Worm (Caenorhabditis elegans): ENCODE measurements around the gene sor-1.

Gene sor-1

DNA sequence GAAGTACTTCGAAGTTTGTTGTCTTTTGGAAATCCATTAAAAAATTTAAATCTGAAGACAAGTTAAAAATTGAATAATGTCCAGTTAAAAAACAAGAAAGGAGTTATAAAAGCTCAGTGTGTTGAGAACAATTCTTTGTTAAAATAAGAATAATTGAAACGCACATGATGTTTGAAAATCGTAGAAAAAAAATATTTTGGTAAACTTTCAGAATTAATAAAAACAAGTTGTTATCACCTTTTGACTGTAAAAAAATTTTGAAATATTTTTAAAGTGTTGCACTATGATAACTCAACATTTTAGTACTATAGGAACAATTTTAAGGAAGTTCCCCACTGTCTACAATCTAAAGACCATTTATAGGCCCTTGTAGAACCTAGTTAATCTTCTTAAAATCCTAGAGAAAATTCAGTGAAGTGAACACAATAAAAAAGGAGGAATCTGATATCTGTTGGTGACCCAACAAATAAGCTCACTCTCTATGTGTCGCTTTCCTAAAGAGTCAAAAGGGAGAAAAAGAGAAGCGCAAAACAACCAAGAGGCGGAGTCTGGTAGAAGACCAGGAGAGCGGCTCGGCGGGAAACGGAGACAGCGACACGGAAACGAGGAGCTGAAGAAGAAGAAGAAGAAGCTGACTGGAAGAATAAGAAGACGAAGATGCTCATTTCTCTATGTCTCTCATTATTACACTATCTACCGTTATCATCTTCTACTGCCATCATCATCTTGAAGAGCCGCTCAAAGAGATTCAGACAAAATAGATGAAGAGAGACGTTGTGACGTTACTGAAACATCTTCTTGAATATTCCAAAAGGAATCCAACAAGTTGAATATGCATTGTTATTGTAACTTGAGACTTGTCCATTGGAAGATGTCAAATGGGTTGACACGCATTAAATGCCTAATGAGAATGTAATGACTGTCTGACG is 23.3 kb upstream of the sor-1 start, which contains the start of gene ZK353.10:
TSS of gene ZK353.10 (minus strand) at position 51 of the 929 bp plus-strand sequence.
- no peak for TF ChIP-seq ceh-39 (tag; optimal IDR thresholded peaks at IDR 0.05)
- TF ChIP-seq hlh-1 (tag; optimal IDR thresholded peaks at IDR 0.05), result no peak
- TF ChIP-seq nhr-76 (tag; optimal IDR thresholded peaks at IDR 0.05), result no peak
- no peak for TF ChIP-seq unc-39 (tag; optimal IDR thresholded peaks at IDR 0.05)
- TF ChIP-seq sem-2 (GFP tag; optimal IDR thresholded peaks at IDR 0.05), result no peak

DNA sequence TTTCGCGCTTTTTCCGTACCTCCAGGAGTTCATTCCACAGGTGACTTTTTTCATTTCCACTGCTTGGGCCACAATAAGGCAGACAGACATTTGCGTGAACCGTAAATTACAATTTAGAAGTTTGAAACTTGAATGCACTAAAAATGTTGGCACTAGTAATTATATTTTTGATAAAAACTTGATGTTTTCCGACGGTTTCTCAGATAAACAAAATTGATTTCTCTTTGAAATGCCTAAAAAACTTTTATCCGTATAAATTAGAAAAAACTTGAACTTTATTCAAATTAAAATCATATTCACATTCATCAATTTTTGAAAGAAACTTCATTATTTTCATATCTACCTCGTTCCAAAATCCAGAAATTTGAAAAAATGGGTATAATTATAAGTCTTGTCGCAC is 22.3 kb upstream of the sor-1 start, which contains the start of gene ZK353.3:
TSS of gene ZK353.3 (plus strand) at position 301 of the 400 bp plus-strand sequence.
- no peak for TF ChIP-seq flh-1 (GFP tag; optimal IDR thresholded peaks at IDR 0.05)
- no peak for TF ChIP-seq unc-120 (tag; optimal IDR thresholded peaks at IDR 0.05; ENCODE audit: poor library complexity, severe bottlenecking)
- no peak for TF ChIP-seq blmp-1 (tag; optimal IDR thresholded peaks at IDR 0.05)
- TF ChIP-seq tbx-8 (GFP tag; optimal IDR thresholded peaks at IDR 0.05), result no peak
- TF ChIP-seq zip-8 (tag; optimal IDR thresholded peaks at IDR 0.05), result no peak
- TF ChIP-seq mep-1 (tag; optimal IDR thresholded peaks at IDR 0.05), result no peak
- no peak for TF ChIP-seq drap-1 (GFP tag; optimal IDR thresholded peaks at IDR 0.05)
- TF ChIP-seq ham-2 (GFP tag; optimal IDR thresholded peaks at IDR 0.05), result no peak
- TF ChIP-seq ztf-11 (tag; optimal IDR thresholded peaks at IDR 0.05), result no peak
- TF ChIP-seq snpc-4 (tag; optimal IDR thresholded peaks at IDR 0.05), result no peak
- no peak for TF ChIP-seq ceh-83 (GFP tag; optimal IDR thresholded peaks at IDR 0.05)
- TF ChIP-seq nhr-2 (tag; optimal IDR thresholded peaks at IDR 0.05), result no peak
- TF ChIP-seq hlh-1 (tag; optimal IDR thresholded peaks at IDR 0.05), result no peak
- no peak for TF ChIP-seq nhr-28 (tag; optimal IDR thresholded peaks at IDR 0.05)
- TF ChIP-seq mls-2 (tag; optimal IDR thresholded peaks at IDR 0.05), result no peak
- TF ChIP-seq elt-1 (tag; optimal IDR thresholded peaks at IDR 0.05; ENCODE audit: borderline replicate concordance, insufficient read depth), result no peak
- TF ChIP-seq elt-3 (tag; optimal IDR thresholded peaks at IDR 0.05), result no peak

DNA sequence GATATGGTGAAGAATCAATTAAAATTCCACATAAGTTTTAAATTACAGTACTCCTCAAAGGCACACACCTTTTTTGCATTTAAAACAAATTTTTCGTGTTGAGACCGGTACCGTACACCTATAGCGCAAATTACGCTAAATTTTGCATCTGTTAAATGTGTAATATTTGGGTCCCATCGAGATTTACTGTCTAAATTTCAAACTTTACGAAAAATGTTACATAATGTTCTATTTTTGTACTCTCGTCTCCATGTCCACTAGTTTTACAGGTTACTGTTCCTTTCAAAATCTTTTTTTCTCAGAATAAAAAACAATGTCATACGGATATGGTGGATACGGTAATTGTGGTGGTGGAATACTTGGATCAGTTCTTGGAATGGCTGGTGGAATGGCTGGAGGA is 19.6 kb upstream of the sor-1 start, which contains the start of gene ZK353.2:
TSS of gene ZK353.2 (plus strand) at position 301 of the 400 bp plus-strand sequence.
- TF ChIP-seq mab-5 (tag; optimal IDR thresholded peaks at IDR 0.05), result no peak
- no peak for TF ChIP-seq mls-2 (tag; optimal IDR thresholded peaks at IDR 0.05)
- no peak for TF ChIP-seq unc-62 (GFP tag; optimal IDR thresholded peaks at IDR 0.05)
- no peak for TF ChIP-seq zip-8 (tag; optimal IDR thresholded peaks at IDR 0.05)
- no peak for TF ChIP-seq lin-32 (GFP tag; optimal IDR thresholded peaks at IDR 0.05)
- no peak for TF ChIP-seq lsy-2 (tag; optimal IDR thresholded peaks at IDR 0.05)
- TF ChIP-seq nhr-237 (tag; optimal IDR thresholded peaks at IDR 0.05), result no peak
- no peak for TF ChIP-seq lin-13 (tag; optimal IDR thresholded peaks at IDR 0.05)
- TF ChIP-seq unc-39 (tag; optimal IDR thresholded peaks at IDR 0.05), result no peak
- no peak for TF ChIP-seq ceh-83 (GFP tag; optimal IDR thresholded peaks at IDR 0.05)
- TF ChIP-seq snpc-4 (tag; optimal IDR thresholded peaks at IDR 0.05), result no peak
- TF ChIP-seq mep-1 (tag; optimal IDR thresholded peaks at IDR 0.05), result no peak

DNA sequence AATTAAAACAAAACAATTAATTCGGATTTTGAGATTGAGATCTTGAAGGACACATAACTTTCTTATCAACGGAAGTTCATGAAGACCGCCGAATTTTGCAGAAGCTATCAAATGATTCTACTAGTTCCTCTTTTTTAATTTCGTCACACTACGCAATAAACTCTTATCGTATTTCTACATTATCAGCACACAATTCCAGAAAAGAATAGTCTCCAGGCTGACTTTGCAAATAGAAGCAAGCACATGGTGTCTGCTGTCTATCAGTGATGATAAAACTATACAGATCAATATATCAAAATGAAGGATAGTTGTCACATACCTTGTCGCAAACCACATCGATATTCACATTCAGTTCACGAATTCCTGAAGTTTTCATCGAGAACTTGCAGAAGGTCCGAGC is 17.5 kb upstream of the sor-1 start:
- TF ChIP-seq cnd-1 (tag; optimal IDR thresholded peaks at IDR 0.05) (no peak), sem-2 (GFP tag; optimal IDR thresholded peaks at IDR 0.05) (no peak), ceh-43 (GFP tag; optimal IDR thresholded peaks at IDR 0.05) (no peak), elt-3 (tag; optimal IDR thresholded peaks at IDR 0.05) (no peak), nhr-12 (tag; optimal IDR thresholded peaks at IDR 0.05) (no peak)

DNA sequence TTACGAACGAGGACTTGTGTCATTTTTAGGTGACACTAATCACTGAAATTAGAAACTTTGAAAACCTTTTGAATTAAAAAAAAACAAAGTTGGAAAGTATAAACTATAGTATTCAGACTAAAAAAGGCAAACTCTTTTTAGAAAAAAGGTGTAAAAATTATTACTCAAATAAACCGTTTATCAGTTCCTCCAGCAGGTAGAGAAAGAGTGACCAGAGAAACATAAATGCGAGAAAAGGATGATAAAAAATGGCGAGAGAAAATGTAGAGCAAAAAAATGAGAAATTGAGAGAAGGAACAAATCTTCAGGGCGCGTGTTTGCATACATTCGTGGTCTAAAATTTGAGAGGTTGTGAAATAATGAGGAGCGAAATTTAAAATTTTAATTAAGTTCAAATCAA is 16.1 kb upstream of the sor-1 start, which contains the start of gene lap-1:
TSS of gene lap-1 (minus strand) at position 42 of the 400 bp plus-strand sequence.
- no peak for TF ChIP-seq flh-1 (GFP tag; optimal IDR thresholded peaks at IDR 0.05)
- TF ChIP-seq cnd-1 (tag; optimal IDR thresholded peaks at IDR 0.05), result no peak
- TF ChIP-seq ces-1 (GFP tag; optimal IDR thresholded peaks at IDR 0.05), result no peak
- TF ChIP-seq mab-5 (tag; optimal IDR thresholded peaks at IDR 0.05), result no peak
- no peak for TF ChIP-seq unc-39 (tag; optimal IDR thresholded peaks at IDR 0.05)
- TF ChIP-seq lsy-2 (tag; optimal IDR thresholded peaks at IDR 0.05), result no peak
- TF ChIP-seq lin-13 (tag; optimal IDR thresholded peaks at IDR 0.05), result no peak
- TF ChIP-seq ham-2 (GFP tag; optimal IDR thresholded peaks at IDR 0.05), result no peak
- TF ChIP-seq M03D4.4 (tag; optimal IDR thresholded peaks at IDR 0.05), result no peak
- no peak for TF ChIP-seq bed-3 (GFP tag; optimal IDR thresholded peaks at IDR 0.05)
